Fruit fly (Drosophila melanogaster) whole organism, prepupa: ENCODE data around the gene CG3434.
A peak's percentile ranks its signal among the peaks of the same experiment; 100 is the strongest.

Source experiments
- Blimp-1 ChIP-seq: fragments of 200-800 bp; sonication (Bioruptor generic); optimal IDR thresholded peaks from 3 replicates; lab custom pipeline; 2017; ENCODE audit warnings: missing biosample characterization, missing genetic modification characterization, mild to moderate bottlenecking, moderate library complexity, missing genetic modification reagents
- CG10631 ChIP-seq: fragments of 200-800 bp; sonication (Bioruptor generic); optimal IDR thresholded peaks from 2 replicates; lab custom pipeline; 2016; ENCODE audit warnings: missing biosample characterization, missing genetic modification characterization
- CG10669 ChIP-seq: fragments of 200-800 bp; sonication (Bioruptor generic); optimal IDR thresholded peaks from 3 replicates; lab custom pipeline; 2018; ENCODE audit warnings: missing biosample characterization, mild to moderate bottlenecking, missing genetic modification characterization, moderate library complexity
- CG11294 ChIP-seq: fragments of 200-800 bp; sonication (Bioruptor generic); IDR thresholded peaks from 2 replicates; pipeline ENCODE4 v1.3.6; 2022; ENCODE audit warnings: missing biosample characterization, missing genetic modification characterization
- CG11762 ChIP-seq: fragments of 200-800 bp; sonication (Bioruptor generic); optimal IDR thresholded peaks from 3 replicates; lab custom pipeline; 2016; ENCODE audit warnings: missing biosample characterization, missing genetic modification characterization; ENCODE audit not compliant: insufficient read depth
- CG15336 ChIP-seq: fragments of 200-800 bp; sonication (Bioruptor generic); IDR thresholded peaks from 2 replicates; pipeline ENCODE4 v1.3.6; 2022; ENCODE audit warnings: missing biosample characterization, missing genetic modification characterization
- CG16779 ChIP-seq: fragments of 200-800 bp; sonication (Bioruptor generic); optimal IDR thresholded peaks from 3 replicates; lab custom pipeline; 2017; ENCODE audit warnings: missing biosample characterization, mild to moderate bottlenecking, missing genetic modification characterization
- CG3032 ChIP-seq: fragments of 200-800 bp; optimal IDR thresholded peaks from 2 replicates; lab custom pipeline; 2019; ENCODE audit warnings: missing biosample characterization, mild to moderate bottlenecking, missing genetic modification characterization, moderate library complexity
- CG32006 ChIP-seq: fragments of 200-800 bp; sonication (Bioruptor generic); optimal IDR thresholded peaks from 3 replicates; lab custom pipeline; 2017; ENCODE audit warnings: missing biosample characterization, mild to moderate bottlenecking, missing genetic modification characterization
- CG34406 ChIP-seq: fragments of 200-800 bp; sonication (Bioruptor generic); optimal IDR thresholded peaks from 3 replicates; lab custom pipeline; 2016; ENCODE audit warnings: missing biosample characterization, missing genetic modification characterization
- CG3919 ChIP-seq: fragments of 200-800 bp; sonication (Bioruptor generic); optimal IDR thresholded peaks from 3 replicates; lab custom pipeline; 2016; ENCODE audit warnings: missing biosample characterization, missing genetic modification characterization
- CG6276 ChIP-seq: fragments of 200-800 bp; sonication (Bioruptor generic); optimal IDR thresholded peaks from 2 replicates; lab custom pipeline; 2017; ENCODE audit warnings: missing biosample characterization, mild to moderate bottlenecking, missing genetic modification characterization
- CG6808 ChIP-seq: fragments of 200-800 bp; sonication (Bioruptor generic); optimal IDR thresholded peaks from 3 replicates; lab custom pipeline; 2017; ENCODE audit warnings: missing biosample characterization, missing genetic modification characterization, mild to moderate bottlenecking, moderate library complexity, missing genetic modification reagents
- CG8319 ChIP-seq: fragments of 200-800 bp; sonication (Bioruptor generic); optimal IDR thresholded peaks from 3 replicates; lab custom pipeline; 2016; ENCODE audit warnings: missing biosample characterization, missing genetic modification characterization
- CG8632 ChIP-seq: fragments of 200-800 bp; sonication (Bioruptor generic); optimal IDR thresholded peaks from 3 replicates; lab custom pipeline; 2016; ENCODE audit warnings: missing biosample characterization, missing genetic modification characterization
- CG9139 ChIP-seq: fragments of 200-800 bp; sonication (Bioruptor generic); optimal IDR thresholded peaks from 3 replicates; lab custom pipeline; 2017; ENCODE audit warnings: missing biosample characterization, mild to moderate bottlenecking, missing genetic modification characterization
- Eip75B ChIP-seq: fragments of 200-800 bp; sonication (Bioruptor generic); optimal IDR thresholded peaks from 3 replicates; lab custom pipeline; 2016; ENCODE audit warnings: missing biosample characterization, missing genetic modification characterization
- Eip93F ChIP-seq: fragments of 200-800 bp; sonication (Bioruptor generic); optimal IDR thresholded peaks from 2 replicates; lab custom pipeline; 2016; ENCODE audit warnings: missing biosample characterization, mild to moderate bottlenecking, missing genetic modification characterization
- Ets21C ChIP-seq: fragments of 200-800 bp; sonication (Bioruptor generic); optimal IDR thresholded peaks from 3 replicates; lab custom pipeline; 2016; ENCODE audit warnings: missing biosample characterization, missing genetic modification characterization
- Ets96B ChIP-seq: fragments of 200-800 bp; optimal IDR thresholded peaks from 2 replicates; lab custom pipeline; 2019; ENCODE audit warnings: missing biosample characterization, mild to moderate bottlenecking, missing genetic modification characterization, moderate library complexity
- Gug ChIP-seq: fragments of 200-800 bp; sonication (Bioruptor generic); IDR thresholded peaks from 2 replicates; pipeline ENCODE4 v1.3.6; 2022; ENCODE audit warnings: missing biosample characterization, missing genetic modification characterization
- Hr38 ChIP-seq: sonication (Bioruptor generic); optimal IDR thresholded peaks from 2 replicates; lab custom pipeline; 2016; ENCODE audit warnings: missing biosample characterization, missing genetic modification characterization
- Hr39 ChIP-seq: fragments of 200-800 bp; sonication (Bioruptor generic); optimal IDR thresholded peaks from 2 replicates; lab custom pipeline; 2016; ENCODE audit warnings: missing biosample characterization, missing genetic modification characterization
- Hr4 ChIP-seq: fragments of 200-800 bp; sonication (Bioruptor generic); optimal IDR thresholded peaks from 3 replicates; lab custom pipeline; 2016; ENCODE audit warnings: missing biosample characterization, missing genetic modification characterization
- Lpt ChIP-seq: fragments of 200-800 bp; sonication (Bioruptor generic); optimal IDR thresholded peaks from 3 replicates; lab custom pipeline; 2016; ENCODE audit warnings: missing biosample characterization, missing genetic modification characterization
- Met ChIP-seq: fragments of 200-800 bp; sonication (Bioruptor generic); optimal IDR thresholded peaks from 3 replicates; lab custom pipeline; 2016; ENCODE audit warnings: missing biosample characterization, missing genetic modification characterization
- OdsH ChIP-seq: fragments of 200-800 bp; sonication (Bioruptor generic); optimal IDR thresholded peaks from 3 replicates; lab custom pipeline; 2016; ENCODE audit warnings: missing biosample characterization, missing genetic modification characterization
- Smox ChIP-seq: fragments of 200-800 bp; sonication (Bioruptor generic); optimal IDR thresholded peaks from 3 replicates; lab custom pipeline; 2016; ENCODE audit warnings: missing biosample characterization, missing genetic modification characterization
- Sox102F ChIP-seq: fragments of 200-800 bp; sonication (Bioruptor generic); optimal IDR thresholded peaks from 2 replicates; lab custom pipeline; 2016; ENCODE audit warnings: missing biosample characterization, mild to moderate bottlenecking, missing genetic modification characterization
- Sox15 ChIP-seq: fragments of 200-800 bp; sonication (Bioruptor generic); optimal IDR thresholded peaks from 3 replicates; lab custom pipeline; 2016; ENCODE audit warnings: missing biosample characterization, missing genetic modification characterization
- achi ChIP-seq: fragments of 200-800 bp; sonication (Bioruptor generic); optimal IDR thresholded peaks from 3 replicates; lab custom pipeline; 2016; ENCODE audit warnings: missing biosample characterization, missing genetic modification characterization
- acj6 ChIP-seq: fragments of 200-800 bp; sonication (Bioruptor generic); optimal IDR thresholded peaks from 3 replicates; lab custom pipeline; 2016; ENCODE audit warnings: missing biosample characterization, missing genetic modification characterization
- dac ChIP-seq: fragments of 200-800 bp; sonication (Bioruptor generic); optimal IDR thresholded peaks from 2 replicates; lab custom pipeline; 2017; ENCODE audit warnings: missing biosample characterization, mild to moderate bottlenecking, missing genetic modification characterization
- dsx ChIP-seq: fragments of 200-800 bp; optimal IDR thresholded peaks from 3 replicates; lab custom pipeline; 2019; ENCODE audit warnings: missing biosample characterization, mild to moderate bottlenecking, missing genetic modification characterization, moderate library complexity; ENCODE audit not compliant: poor library complexity, severe bottlenecking
- esn ChIP-seq: fragments of 200-800 bp; sonication (Bioruptor generic); optimal IDR thresholded peaks from 2 replicates; lab custom pipeline; 2016; ENCODE audit warnings: missing biosample characterization, mild to moderate bottlenecking, missing genetic modification characterization, moderate library complexity
- fd85E ChIP-seq: fragments of 200-800 bp; sonication (Bioruptor generic); optimal IDR thresholded peaks from 3 replicates; lab custom pipeline; 2016; ENCODE audit warnings: missing biosample characterization, missing genetic modification characterization
- fkh ChIP-seq: fragments of 200-800 bp; sonication (Bioruptor generic); optimal IDR thresholded peaks from 3 replicates; lab custom pipeline; 2017; ENCODE audit warnings: missing biosample characterization, mild to moderate bottlenecking, missing genetic modification characterization, moderate library complexity
- net ChIP-seq: fragments of 200-800 bp; sonication (Bioruptor generic); optimal IDR thresholded peaks from 3 replicates; lab custom pipeline; 2016; ENCODE audit warnings: missing biosample characterization, missing genetic modification characterization
- pdm3 ChIP-seq: fragments of 200-800 bp; sonication (Bioruptor generic); optimal IDR thresholded peaks from 3 replicates; lab custom pipeline; 2016; ENCODE audit warnings: missing biosample characterization, missing genetic modification characterization
- salr ChIP-seq, 2 experiments: fragments of 200-800 bp; sonication (Bioruptor generic); optimal IDR thresholded peaks; 3 replicates each; lab custom pipeline; 2016 to 2018; ENCODE audit warnings: missing biosample characterization in 2 of 2, missing genetic modification characterization in 2 of 2, mild to moderate bottlenecking in 1 of 2
- spab ChIP-seq: fragments of 200-800 bp; sonication (Bioruptor generic); optimal IDR thresholded peaks from 2 replicates; lab custom pipeline; 2017; ENCODE audit warnings: missing biosample characterization, mild to moderate bottlenecking, missing genetic modification characterization, missing genetic modification reagents
- ss ChIP-seq, 2 experiments: fragments of 200-800 bp; sonication (Bioruptor generic); optimal IDR thresholded peaks; 2 replicates in 1 of 2; 3 replicates in 1 of 2; lab custom pipeline; 2017 to 2018; ENCODE audit warnings: mild to moderate bottlenecking in 2 of 2, missing biosample characterization in 2 of 2, missing genetic modification characterization in 2 of 2, moderate library complexity in 1 of 2
- svp ChIP-seq: fragments of 200-800 bp; sonication (Bioruptor generic); peaks from one replicate; lab custom pipeline; 2016; ENCODE audit warnings: missing biosample characterization, missing genetic modification characterization
- topi ChIP-seq: fragments of 200-800 bp; sonication (Bioruptor generic); optimal IDR thresholded peaks from 3 replicates; lab custom pipeline; 2016; ENCODE audit warnings: missing biosample characterization, missing genetic modification characterization
- vri ChIP-seq: fragments of 200-800 bp; sonication (Bioruptor generic); optimal IDR thresholded peaks from 3 replicates; lab custom pipeline; 2016; ENCODE audit warnings: missing biosample characterization, mild to moderate bottlenecking, missing genetic modification characterization

CG3434 gene

DNA sequence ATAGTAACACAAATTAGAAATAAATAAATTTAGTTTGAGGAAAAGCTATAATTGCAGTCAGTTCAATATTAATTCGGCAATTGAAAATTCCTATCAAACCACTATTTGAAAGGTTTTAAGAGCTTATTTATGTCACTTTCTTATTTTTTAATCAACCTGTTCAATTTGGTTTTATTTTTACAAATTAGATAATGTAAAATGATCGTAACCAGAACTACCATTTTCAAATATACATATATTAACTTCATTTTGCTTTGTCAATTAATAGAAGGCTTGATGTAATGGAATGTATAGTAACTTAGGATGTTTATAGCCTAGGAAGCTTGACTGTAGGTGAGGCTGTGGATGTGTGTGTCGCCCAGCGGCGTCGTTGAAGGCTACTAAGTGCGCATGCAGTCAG lies 6.0 kb upstream of the CG3434 start (continued):
- no peak for TF ChIP-seq CG11294
- TF ChIP-seq dac, result no peak
- TF ChIP-seq CG15336 (GFP tag; lab: Robert Waterston, UW), result no peak
- TF ChIP-seq Sox102F (GFP tag; lab: Kevin White, UChicago), result no peak
- TF ChIP-seq svp (GFP tag; lab: Kevin White, UChicago), result no peak
- no peak for TF ChIP-seq CG10631
- peak; percentile 2 for TF ChIP-seq achi (GFP tag; lab: Kevin White, UChicago)
- TF ChIP-seq Blimp-1 (GFP tag; lab: Kevin White, UChicago), result no peak
- no peak for TF ChIP-seq CG11762
- TF ChIP-seq CG8319 (GFP tag; lab: Kevin White, UChicago), result no peak
- TF ChIP-seq Ets96B (tag; lab: Kevin White, UChicago), result no peak
- TF ChIP-seq Hr39 (GFP tag; lab: Kevin White, UChicago), result no peak
- TF ChIP-seq CG6808, result no peak
- no peak for TF ChIP-seq Lpt (GFP tag; lab: Kevin White, UChicago)
- peak; percentile 6 for TF ChIP-seq pdm3 (GFP tag; lab: Kevin White, UChicago)
- no peak for TF ChIP-seq CG10669 (GFP tag; lab: Kevin White, UChicago)
- no peak for TF ChIP-seq ss (GFP tag; optimal IDR thresholded peaks at IDR 0.05; lab: Kevin White, UChicago)
- no peak for TF ChIP-seq CG16779 (tag; lab: Kevin White, UChicago)
- TF ChIP-seq Met (GFP tag; lab: Kevin White, UChicago), result no peak
- TF ChIP-seq CG3032 (tag; lab: Kevin White, UChicago), result peak; percentile 3
- no peak for TF ChIP-seq fd85E (GFP tag; lab: Kevin White, UChicago)
- no peak for TF ChIP-seq Sox15
- peak; percentile 10 for TF ChIP-seq net (GFP tag; lab: Kevin White, UChicago)
- TF ChIP-seq spab (GFP tag; lab: Kevin White, UChicago), result no peak
- no peak for TF ChIP-seq Hr38
- no peak for TF ChIP-seq topi (GFP tag; lab: Kevin White, UChicago)
- no peak for TF ChIP-seq Eip75B (GFP tag; lab: Kevin White, UChicago)
- peak; percentile 38 for TF ChIP-seq Hr4
- peak; percentile 6 for TF ChIP-seq esn (GFP tag; lab: Kevin White, UChicago)
- TF ChIP-seq CG34406 (GFP tag; lab: Kevin White, UChicago), result no peak
- no peak for TF ChIP-seq CG9139 (GFP tag; lab: Kevin White, UChicago)

DNA sequence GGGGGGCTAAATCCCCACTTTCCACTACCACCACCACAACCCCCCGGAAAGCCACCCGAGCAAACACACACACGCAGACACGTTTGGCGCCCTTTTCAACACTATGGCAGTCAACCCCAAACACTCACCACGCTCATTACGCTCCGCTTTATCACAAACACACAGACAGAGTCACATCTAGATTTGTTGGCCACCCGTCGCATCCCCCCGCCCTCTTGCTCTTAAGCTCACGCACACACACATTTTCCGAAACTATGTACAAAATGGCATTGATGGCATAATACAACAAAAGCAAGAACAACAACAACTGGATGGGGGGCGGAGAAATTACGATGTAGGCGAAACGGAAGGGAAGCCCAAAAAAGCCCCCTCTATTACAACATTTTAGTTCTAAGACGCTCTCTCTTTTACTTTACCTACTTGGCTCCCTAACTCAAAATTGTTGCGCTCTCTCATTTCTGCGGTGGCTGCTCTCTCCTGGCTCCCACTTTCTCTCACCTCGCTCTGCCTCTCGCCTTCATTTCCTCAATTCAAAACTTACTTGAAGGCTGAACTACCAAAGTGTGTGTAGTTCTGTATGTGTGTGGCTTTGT lies 5.1 kb upstream of the CG3434 start:
- TF ChIP-seq spab (GFP tag; lab: Kevin White, UChicago), result no peak
- TF ChIP-seq net (GFP tag; lab: Kevin White, UChicago), result no peak
- TF ChIP-seq fkh, result peak; percentile 74

DNA sequence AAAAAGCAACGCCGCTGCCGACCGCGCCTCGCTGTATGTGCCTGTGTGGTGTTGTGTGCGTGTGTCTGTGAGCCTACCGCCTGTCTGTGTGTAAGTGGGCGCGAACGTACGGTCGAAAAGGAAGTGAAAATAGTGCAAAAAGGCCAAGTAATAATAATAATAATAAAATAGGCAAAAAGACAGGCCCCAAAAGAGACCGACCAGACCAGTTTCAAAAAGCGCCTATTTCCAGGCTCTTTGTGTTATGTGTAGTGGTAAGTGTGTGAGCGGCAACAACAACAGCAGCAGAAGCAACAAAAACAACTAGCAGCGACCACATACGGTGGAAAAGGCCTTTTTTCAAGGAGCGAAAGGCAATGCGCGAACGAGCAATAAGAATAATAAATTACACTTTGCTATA lies 2.2 kb upstream of the CG3434 start:
- TF ChIP-seq fd85E (GFP tag; lab: Kevin White, UChicago) (no peak), Lpt (GFP tag; lab: Kevin White, UChicago) (no peak), Eip75B (GFP tag; lab: Kevin White, UChicago) (no peak), esn (GFP tag; lab: Kevin White, UChicago) (no peak), CG3919 (GFP tag; lab: Kevin White, UChicago) (no peak), Smox (no peak), Eip93F (GFP tag; lab: Kevin White, UChicago) (no peak), ss (GFP tag; optimal IDR thresholded peaks at IDR 0.05; lab: Kevin White, UChicago) (peak; percentile 86 to 87), Hr38 (no peak), CG8632 (GFP tag; lab: Kevin White, UChicago) (no peak), Ets21C (GFP tag; lab: Kevin White, UChicago) (no peak), Sox102F (GFP tag; lab: Kevin White, UChicago) (no peak), net (GFP tag; lab: Kevin White, UChicago) (no peak), Sox15 (no peak), CG10669 (GFP tag; lab: Kevin White, UChicago) (peak; percentile 33), CG11294 (no peak), Gug (GFP tag; lab: Robert Waterston, UW) (no peak), acj6 (GFP tag; lab: Kevin White, UChicago) (no peak), CG16779 (tag; lab: Kevin White, UChicago) (peak; percentile 27), CG6276 (GFP tag; lab: Kevin White, UChicago) (no peak), salr (GFP tag; optimal IDR thresholded peaks at IDR 0.05; lab: Kevin White, UChicago) (peak in 1 of 2 experiments; percentile 21), fkh (no peak), Hr39 (GFP tag; lab: Kevin White, UChicago) (no peak), pdm3 (GFP tag; lab: Kevin White, UChicago) (no peak), CG9139 (GFP tag; lab: Kevin White, UChicago) (peak; percentile 82), CG32006 (GFP tag; lab: Kevin White, UChicago) (no peak), dsx (GFP tag; lab: Kevin White, UChicago) (peak; percentile 53), achi (GFP tag; lab: Kevin White, UChicago) (no peak), vri (GFP tag; lab: Kevin White, UChicago) (no peak), spab (GFP tag; lab: Kevin White, UChicago) (peak; percentile 30), OdsH (GFP tag; lab: Kevin White, UChicago) (no peak), CG3032 (tag; lab: Kevin White, UChicago) (peak; percentile 46)
